Fruit fly (Drosophila melanogaster) whole organism, embryonic: Measurements from ENCODE around the gene CG14227.

Experiments
- Bgb ChIP-seq: fragments of 200-800 bp; sonication (Bioruptor generic); IDR thresholded peaks from 2 replicates; pipeline ENCODE4 v1.3.6; 2022; ENCODE audit warnings: missing biosample characterization, missing genetic modification characterization; ENCODE audit not compliant: partially characterized antibody
- CG10209 ChIP-seq: fragments of 200-800 bp; sonication (Bioruptor generic); optimal IDR thresholded peaks from 3 replicates; lab custom pipeline; 2017; ENCODE audit warnings: missing biosample characterization, mild to moderate bottlenecking, missing genetic modification characterization, missing genetic modification reagents
- CG10543 ChIP-seq: fragments of 200-800 bp; sonication (Bioruptor generic); optimal IDR thresholded peaks from 3 replicates; lab custom pipeline; 2017; ENCODE audit warnings: missing biosample characterization, mild to moderate bottlenecking, missing genetic modification characterization, moderate library complexity
- CG11504 ChIP-seq: fragments of 200-800 bp; sonication (Bioruptor generic); optimal IDR thresholded peaks from 3 replicates; lab custom pipeline; 2019; ENCODE audit warnings: missing biosample characterization, mild to moderate bottlenecking, missing genetic modification characterization, moderate library complexity
- CG12659 ChIP-seq: fragments of 200-800 bp; sonication (Bioruptor generic); optimal IDR thresholded peaks from 3 replicates; lab custom pipeline; 2017; ENCODE audit warnings: mild to moderate bottlenecking, missing biosample characterization, missing genetic modification reagents, missing genetic modification characterization
- CG14965 ChIP-seq: fragments of 200-800 bp; sonication (Bioruptor generic); optimal IDR thresholded peaks from 2 replicates; lab custom pipeline; 2016; ENCODE audit warnings: missing biosample characterization, missing genetic modification characterization, borderline replicate concordance
- CG17385 ChIP-seq: fragments of 200-800 bp; sonication (Bioruptor generic); optimal IDR thresholded peaks from 3 replicates; lab custom pipeline; 2018; ENCODE audit warnings: missing biosample characterization, mild to moderate bottlenecking, missing genetic modification characterization
- CG2120 ChIP-seq: fragments of 200-800 bp; sonication (Bioruptor generic); optimal IDR thresholded peaks from 3 replicates; lab custom pipeline; 2016; ENCODE audit warnings: missing biosample characterization, missing genetic modification characterization
- CG2889 ChIP-seq: fragments of 200-800 bp; sonication (Bioruptor generic); IDR thresholded peaks from 3 replicates; pipeline ENCODE4 v1.3.6; 2022; ENCODE audit warnings: missing biosample characterization, missing genetic modification characterization
- CG31224 ChIP-seq: fragments of 200-800 bp; sonication (Bioruptor generic); IDR thresholded peaks from 2 replicates; pipeline ENCODE4 v1.3.6; 2022; ENCODE audit warnings: missing biosample characterization, missing genetic modification characterization
- CG31388 ChIP-seq: fragments of 200-800 bp; sonication (Bioruptor generic); optimal IDR thresholded peaks from 2 replicates; lab custom pipeline; 2016; ENCODE audit warnings: missing biosample characterization, missing genetic modification characterization
- CG42726 ChIP-seq: fragments of 200-800 bp; sonication (Bioruptor generic); IDR thresholded peaks from 2 replicates; pipeline ENCODE4 v1.3.6; 2022; ENCODE audit warnings: missing biosample characterization, missing genetic modification characterization; ENCODE audit not compliant: partially characterized antibody
- CG4404 ChIP-seq: fragments of 200-800 bp; sonication (Bioruptor generic); IDR thresholded peaks from 2 replicates; pipeline ENCODE4 v1.3.6; 2022; ENCODE audit warnings: missing biosample characterization, missing genetic modification characterization
- CG4617 ChIP-seq: fragments of 200-800 bp; sonication (Bioruptor generic); optimal IDR thresholded peaks from 3 replicates; lab custom pipeline; 2016; ENCODE audit warnings: missing biosample characterization, missing genetic modification characterization, borderline replicate concordance
- CG4854 ChIP-seq: fragments of 200-800 bp; sonication (Bioruptor generic); optimal IDR thresholded peaks from 2 replicates; lab custom pipeline; 2016; ENCODE audit warnings: missing biosample characterization, missing genetic modification characterization, inconsistent platforms
- CG6175 ChIP-seq: fragments of 200-800 bp; sonication (Bioruptor generic); IDR thresholded peaks from 3 replicates; pipeline ENCODE4 v1.3.6; 2022; ENCODE audit warnings: missing biosample characterization, missing genetic modification characterization
- CG7357 ChIP-seq: fragments of 200-800 bp; sonication (Bioruptor generic); IDR thresholded peaks from 3 replicates; pipeline ENCODE4 v1.3.6; 2022; ENCODE audit warnings: missing biosample characterization, missing genetic modification characterization
- CG7556 ChIP-seq: fragments of 200-800 bp; sonication (Bioruptor generic); optimal IDR thresholded peaks from 2 replicates; lab custom pipeline; 2017; ENCODE audit warnings: missing biosample characterization, mild to moderate bottlenecking, missing genetic modification characterization
- CG7987 ChIP-seq: fragments of 200-800 bp; sonication (Bioruptor generic); optimal IDR thresholded peaks from 2 replicates; lab custom pipeline; 2018; ENCODE audit warnings: missing biosample characterization, mild to moderate bottlenecking, missing genetic modification characterization, moderate library complexity
- Chrac-16 ChIP-seq: fragments of 200-800 bp; sonication (Bioruptor generic); optimal IDR thresholded peaks from 3 replicates; lab custom pipeline; 2016; ENCODE audit warnings: missing biosample characterization, missing genetic modification characterization
- Dref ChIP-seq: fragments of 200-800 bp; sonication (Bioruptor generic); IDR thresholded peaks from 2 replicates; pipeline ENCODE4 v1.3.6; 2022; ENCODE audit warnings: missing biosample characterization, missing genetic modification characterization
- Drgx ChIP-seq: fragments of 200-800 bp; sonication (Bioruptor generic); IDR thresholded peaks from 2 replicates; pipeline ENCODE4 v1.3.6; 2022; ENCODE audit warnings: missing biosample characterization, missing genetic modification characterization
- E2f1 ChIP-seq: fragments of 200-800 bp; sonication (Bioruptor generic); IDR thresholded peaks from 2 replicates; pipeline ENCODE4 v1.3.6; 2022; ENCODE audit warnings: missing biosample characterization, missing genetic modification characterization
- E2f2 ChIP-seq: fragments of 200-800 bp; sonication (Bioruptor generic); IDR thresholded peaks from 2 replicates; pipeline ENCODE4 v1.3.6; 2022; ENCODE audit warnings: missing biosample characterization, missing genetic modification characterization
- Hmr ChIP-seq: fragments of 200-800 bp; sonication (Bioruptor generic); optimal IDR thresholded peaks from 3 replicates; lab custom pipeline; 2017; ENCODE audit warnings: mild to moderate bottlenecking, missing biosample characterization, missing genetic modification reagents, missing genetic modification characterization
- Hr78 ChIP-seq, 2 experiments: fragments of 200-800 bp in 1 of 2; fragments of >200 bp in 1 of 2; sonication (Bioruptor generic) in 1 of 2; optimal IDR thresholded peaks; 2 replicates each; lab custom pipeline; 2017 to 2019; ENCODE audit warnings: missing biosample characterization in 2 of 2, missing genetic modification characterization in 2 of 2, mild to moderate bottlenecking in 1 of 2, moderate library complexity in 1 of 2
- Kr ChIP-seq: fragments of 200-800 bp; sonication (Bioruptor generic); optimal IDR thresholded peaks from 2 replicates; lab custom pipeline; 2017; ENCODE audit warnings: missing biosample characterization, mild to moderate bottlenecking, missing genetic modification characterization
- Nf-YB ChIP-seq: fragments of 200-800 bp; sonication (Bioruptor generic); optimal IDR thresholded peaks from 3 replicates; lab custom pipeline; 2019; ENCODE audit warnings: missing biosample characterization, mild to moderate bottlenecking, missing genetic modification characterization, moderate library complexity
- amos ChIP-seq: fragments of 200-800 bp; sonication (Bioruptor generic); IDR thresholded peaks from 2 replicates; pipeline ENCODE4 v1.3.6; 2022; ENCODE audit warnings: missing biosample characterization, missing genetic modification characterization; ENCODE audit not compliant: partially characterized antibody
- bigmax ChIP-seq: fragments of 200-800 bp; sonication (Bioruptor generic); optimal IDR thresholded peaks from 2 replicates; lab custom pipeline; 2018; ENCODE audit warnings: missing biosample characterization, mild to moderate bottlenecking, missing genetic modification characterization
- chn ChIP-seq: fragments of 200-800 bp; sonication (Bioruptor generic); optimal IDR thresholded peaks from 2 replicates; lab custom pipeline; 2016; ENCODE audit warnings: missing biosample characterization, missing genetic modification characterization
- eyg ChIP-seq: fragments of 200-800 bp; sonication (Bioruptor generic); optimal IDR thresholded peaks from 3 replicates; lab custom pipeline; 2016; ENCODE audit warnings: missing biosample characterization, missing genetic modification characterization
- fd3F ChIP-seq: fragments of 200-800 bp; sonication (Bioruptor generic); optimal IDR thresholded peaks from 2 replicates; lab custom pipeline; 2018; ENCODE audit warnings: missing biosample characterization, mild to moderate bottlenecking, missing genetic modification characterization, moderate library complexity
- hkb ChIP-seq, 2 experiments: fragments of 200-800 bp in 1 of 2; fragments of >200 bp in 1 of 2; sonication (Bioruptor generic) in 1 of 2; IDR thresholded peaks in 1 of 2; optimal IDR thresholded peaks in 1 of 2; 2 replicates each; pipeline versions ENCODE4 v1.3.6 to Lab custom; 2017 to 2022; ENCODE audit warnings: missing biosample characterization in 1 of 2, missing genetic modification characterization in 1 of 2
- ken ChIP-seq: fragments of 200-800 bp; sonication (Bioruptor generic); IDR thresholded peaks from 3 replicates; pipeline ENCODE4 v1.3.6; 2022; ENCODE audit warnings: missing biosample characterization, missing genetic modification characterization
- lilli ChIP-seq: fragments of 200-800 bp; sonication (Bioruptor generic); optimal IDR thresholded peaks from 3 replicates; lab custom pipeline; 2016; ENCODE audit warnings: missing biosample characterization, missing genetic modification characterization
- lov ChIP-seq, 2 experiments: fragments of 200-800 bp in 1 of 2; fragments of >200 bp in 1 of 2; sonication (Bioruptor generic) in 1 of 2; IDR thresholded peaks in 1 of 2; optimal IDR thresholded peaks in 1 of 2; 2 replicates in 1 of 2; 3 replicates in 1 of 2; pipeline versions ENCODE4 v1.3.6 to Lab custom; 2017 to 2022; ENCODE audit warnings: missing biosample characterization in 1 of 2, missing genetic modification characterization in 1 of 2
- nau ChIP-seq: fragments of 200-800 bp; sonication (Bioruptor generic); optimal IDR thresholded peaks from 3 replicates; lab custom pipeline; 2017; ENCODE audit warnings: missing biosample characterization, mild to moderate bottlenecking, missing genetic modification characterization, missing genetic modification reagents
- nerfin-1 ChIP-seq: fragments of 200-800 bp; sonication (Bioruptor generic); optimal IDR thresholded peaks from 3 replicates; lab custom pipeline; 2019; ENCODE audit warnings: missing biosample characterization, mild to moderate bottlenecking, missing genetic modification characterization, moderate library complexity
- nmo ChIP-seq: fragments of 200-800 bp; sonication (Bioruptor generic); optimal IDR thresholded peaks from 2 replicates; lab custom pipeline; 2018; ENCODE audit warnings: missing biosample characterization, mild to moderate bottlenecking, missing genetic modification characterization, moderate library complexity
- pnt ChIP-seq: fragments of 200-800 bp; sonication (Bioruptor generic); optimal IDR thresholded peaks from 3 replicates; lab custom pipeline; 2016; ENCODE audit warnings: missing biosample characterization, missing genetic modification characterization
- pzg ChIP-seq: fragments of 200-800 bp; sonication (Bioruptor generic); optimal IDR thresholded peaks from 3 replicates; lab custom pipeline; 2018; ENCODE audit warnings: missing biosample characterization, mild to moderate bottlenecking, missing genetic modification characterization, moderate library complexity
- salm ChIP-seq: fragments of 200-800 bp; sonication (Bioruptor generic); optimal IDR thresholded peaks from 2 replicates; lab custom pipeline; 2018; ENCODE audit warnings: missing biosample characterization, mild to moderate bottlenecking, missing genetic modification characterization
- sens ChIP-seq: fragments of 200-800 bp; sonication (Bioruptor generic); peaks from one replicate; lab custom pipeline; 2016; ENCODE audit warnings: missing biosample characterization, missing genetic modification characterization
- sima ChIP-seq: fragments of 200-800 bp; sonication (Bioruptor generic); optimal IDR thresholded peaks from 2 replicates; lab custom pipeline; 2016; ENCODE audit warnings: missing biosample characterization, missing genetic modification characterization
- tin ChIP-seq: fragments of 200-800 bp; sonication (Bioruptor generic); optimal IDR thresholded peaks from 3 replicates; lab custom pipeline; 2016; ENCODE audit warnings: missing biosample characterization, missing genetic modification characterization
- trem ChIP-seq: fragments of 200-800 bp; optimal IDR thresholded peaks from 3 replicates; lab custom pipeline; 2019; ENCODE audit warnings: missing biosample characterization, mild to moderate bottlenecking, missing genetic modification characterization, moderate library complexity
- twi ChIP-seq: fragments of 200-800 bp; optimal IDR thresholded peaks from 2 replicates; lab custom pipeline; 2019; ENCODE audit warnings: missing biosample characterization, mild to moderate bottlenecking, missing genetic modification characterization, moderate library complexity
- usp ChIP-seq: fragments of >200 bp; optimal IDR thresholded peaks from 2 replicates; lab custom pipeline; 2017; ENCODE audit warnings: missing biosample characterization, missing genetic modification characterization

Gene CG14227

DNA sequence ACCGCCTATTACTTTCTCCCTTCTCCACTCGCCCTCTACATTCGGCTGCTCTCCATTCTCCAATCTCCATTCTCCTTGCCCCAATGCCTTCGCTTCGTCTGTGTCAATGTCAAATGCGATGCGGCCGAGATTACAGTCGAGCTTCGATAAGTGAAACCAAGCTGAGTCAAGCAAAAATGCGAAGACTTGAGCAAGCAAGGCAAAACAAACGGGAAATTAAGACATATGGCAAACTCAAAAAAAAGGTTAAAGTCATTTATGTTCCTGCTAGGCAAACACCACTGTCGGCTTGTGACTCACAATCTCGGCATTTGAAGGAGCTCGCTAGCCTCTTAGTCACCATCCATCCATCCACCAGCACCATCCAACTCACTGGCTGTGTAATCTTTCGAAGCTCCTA is 20.3 kb downstream of the CG14227 start (continued):
- TF ChIP-seq tin (GFP tag; lab: Kevin White, UChicago) (peak; percentile 97), CG4404 (peak; percentile 92), trem (tag; lab: Kevin White, UChicago) (peak; percentile 80), CG4617 (GFP tag; lab: Kevin White, UChicago) (peak; percentile 91), CG2120 (GFP tag; lab: Kevin White, UChicago) (peak; percentile 98), CG7987 (GFP tag; lab: Kevin White, UChicago) (peak; percentile 86), Nf-YB (GFP tag; lab: Kevin White, UChicago) (peak; percentile 84), pnt (GFP tag; lab: Kevin White, UChicago) (peak; percentile 99), eyg (GFP tag; lab: Kevin White, UChicago) (peak; percentile 89), Drgx (peak; percentile 96), sens (GFP tag; lab: Kevin White, UChicago) (peak; percentile 100), nerfin-1 (tag; lab: Kevin White, UChicago) (peak; percentile 87), salm (tag; lab: Kevin White, UChicago) (peak; percentile 94), CG11504 (tag; lab: Kevin White, UChicago) (peak; percentile 95), E2f1 (GFP tag; lab: Robert Waterston, UW) (peak; percentile 87), nau (no peak), Kr (GFP tag; lab: Kevin White, UChicago) (peak; percentile 79), chn (GFP tag; lab: Kevin White, UChicago) (peak; percentile 98), CG10543 (GFP tag; lab: Kevin White, UChicago) (peak; percentile 96), Dref (GFP tag; lab: Robert Waterston, UW) (peak; percentile 39), CG14965 (GFP tag; lab: Kevin White, UChicago) (peak; percentile 68), CG2889 (GFP tag; lab: Robert Waterston, UW) (peak; percentile 96), CG17385 (GFP tag; lab: Kevin White, UChicago) (peak; percentile 94), lov (optimal IDR thresholded peaks at IDR 0.05; lab: Kevin White, UChicago) (no peak), lov (GFP tag; IDR thresholded peaks at IDR 0.05; lab: Robert Waterston, UW) (peak; percentile 95), CG31224 (GFP tag; lab: Robert Waterston, UW) (peak; percentile 79), CG4854 (GFP tag; lab: Kevin White, UChicago) (peak; percentile 86), sima (peak; percentile 75), ken (GFP tag; lab: Robert Waterston, UW) (peak; percentile 97), Bgb (no peak), CG42726 (GFP tag; lab: Robert Waterston, UW) (no peak), twi (peak; percentile 92), CG10209 (GFP tag; lab: Kevin White, UChicago) (peak; percentile 93), lilli (GFP tag; lab: Kevin White, UChicago) (peak; percentile 99), Chrac-16 (peak; percentile 98), CG7357 (GFP tag; lab: Robert Waterston, UW) (peak; percentile 87), amos (no peak), CG6175 (GFP tag; lab: Robert Waterston, UW) (peak; percentile 89), pzg (peak; percentile 19), CG7556 (GFP tag; lab: Kevin White, UChicago) (peak; percentile 95), CG12659 (GFP tag; lab: Kevin White, UChicago) (peak; percentile 96), bigmax (peak; percentile 36), E2f2 (GFP tag; lab: Robert Waterston, UW) (peak; percentile 80), Hr78 (GFP tag; optimal IDR thresholded peaks at IDR 0.05; lab: Kevin White, UChicago) (peak in 1 of 2 experiments; percentile 93), CG31388 (GFP tag; lab: Kevin White, UChicago) (peak; percentile 73), Hmr (GFP tag; lab: Kevin White, UChicago) (peak; percentile 96), fd3F (GFP tag; lab: Kevin White, UChicago) (peak; percentile 94), usp (GFP tag; lab: Kevin White, UChicago) (no peak), nmo (GFP tag; lab: Kevin White, UChicago) (peak; percentile 97), hkb (optimal IDR thresholded peaks at IDR 0.05; lab: Kevin White, UChicago) (no peak), hkb (GFP tag; IDR thresholded peaks at IDR 0.05; lab: Robert Waterston, UW) (peak; percentile 92)
